Worm (Caenorhabditis elegans) whole organism, late embryonic: ENCODE results near the gene F38B6.4.

Experiments used
- C08G9.2 ChIP-seq: sonication (generic microtip); optimal IDR thresholded peaks from 2 replicates; lab custom pipeline; 2016; ENCODE audit warnings: mild to moderate bottlenecking, missing genetic modification characterization, moderate library complexity, missing compliant biosample characterization
- F13H6.1 ChIP-seq: sonication (generic microtip); optimal IDR thresholded peaks from 2 replicates; lab custom pipeline; 2016; ENCODE audit warnings: missing genetic modification characterization, missing compliant biosample characterization
- K02D7.2 ChIP-seq: sonication (generic microtip); optimal IDR thresholded peaks from 2 replicates; lab custom pipeline; 2017; ENCODE audit warnings: mild to moderate bottlenecking, missing genetic modification characterization, missing compliant biosample characterization
- K09A11.1 ChIP-seq: sonication (generic microtip); optimal IDR thresholded peaks from 2 replicates; lab custom pipeline; 2017; ENCODE audit warnings: antibody characterized with exemption, mild to moderate bottlenecking, missing genetic modification characterization, missing compliant biosample characterization; ENCODE audit not compliant: insufficient read depth
- T23F11.4 ChIP-seq: fragments of 200-800 bp; sonication (Bioruptor generic); optimal IDR thresholded peaks from 2 replicates; lab custom pipeline; 2018; ENCODE audit warnings: mild to moderate bottlenecking, missing genetic modification characterization, missing compliant biosample characterization
- ama-1 ChIP-seq: fragments of 150-350 bp; optimal IDR thresholded peaks from 2 replicates; lab custom pipeline; 2014
- ceh-18 ChIP-seq: sonication (generic microtip); optimal IDR thresholded peaks from 2 replicates; lab custom pipeline; 2016; ENCODE audit warnings: missing genetic modification characterization, missing compliant biosample characterization
- ceh-2 ChIP-seq: sonication (generic microtip); optimal IDR thresholded peaks from 2 replicates; lab custom pipeline; 2016; ENCODE audit warnings: missing genotype, missing genetic modification characterization, missing compliant biosample characterization
- ceh-30 ChIP-seq: fragments of 150-350 bp; optimal IDR thresholded peaks from 2 replicates; lab custom pipeline; 2014; ENCODE audit warnings: missing biosample characterization, missing genetic modification characterization
- ceh-31 ChIP-seq: sonication (generic microtip); optimal IDR thresholded peaks from 2 replicates; lab custom pipeline; 2016; ENCODE audit warnings: missing genetic modification characterization, missing compliant biosample characterization
- ceh-34 ChIP-seq: sonication (generic microtip); optimal IDR thresholded peaks from 2 replicates; lab custom pipeline; 2016; ENCODE audit warnings: mild to moderate bottlenecking, missing genetic modification characterization, missing compliant biosample characterization
- ceh-45 ChIP-seq: fragments of 200-800 bp; sonication (Bioruptor generic); IDR thresholded peaks from 2 replicates; pipeline ENCODE4 v1.3.6; 2022; ENCODE audit warnings: missing genetic modification reagents, missing genetic modification characterization, missing compliant biosample characterization
- ceh-48 ChIP-seq: sonication (generic microtip); optimal IDR thresholded peaks from 2 replicates; lab custom pipeline; 2016; ENCODE audit warnings: missing genetic modification characterization, inconsistent platforms, missing compliant biosample characterization
- ceh-9 ChIP-seq: sonication (generic microtip); optimal IDR thresholded peaks from 2 replicates; lab custom pipeline; 2016; ENCODE audit warnings: mild to moderate bottlenecking, missing genetic modification characterization, inconsistent platforms, missing compliant biosample characterization
- che-1 ChIP-seq: sonication (generic microtip); optimal IDR thresholded peaks from 2 replicates; lab custom pipeline; 2016; ENCODE audit warnings: mild to moderate bottlenecking, missing genetic modification characterization, missing compliant biosample characterization
- dve-1 ChIP-seq: sonication (generic microtip); optimal IDR thresholded peaks from 2 replicates; lab custom pipeline; 2017; ENCODE audit warnings: antibody characterized with exemption, mild to moderate bottlenecking, missing genetic modification characterization, missing compliant biosample characterization
- elt-4 ChIP-seq: sonication (generic microtip); optimal IDR thresholded peaks from 2 replicates; lab custom pipeline; 2016; ENCODE audit warnings: missing genetic modification characterization, missing compliant biosample characterization
- fkh-10 ChIP-seq: fragments of 150-350 bp; optimal IDR thresholded peaks from 2 replicates; lab custom pipeline; 2014; ENCODE audit warnings: missing biosample characterization, missing genetic modification reagents, missing genetic modification characterization
- fkh-6 ChIP-seq: sonication (generic microtip); optimal IDR thresholded peaks from 2 replicates; lab custom pipeline; 2016; ENCODE audit warnings: missing genetic modification characterization, missing compliant biosample characterization
- gmeb-2 ChIP-seq: sonication (generic microtip); optimal IDR thresholded peaks from 2 replicates; lab custom pipeline; 2016; ENCODE audit warnings: missing genetic modification characterization, inconsistent platforms, missing compliant biosample characterization
- hlh-30 ChIP-seq: sonication (generic microtip); optimal IDR thresholded peaks from 2 replicates; lab custom pipeline; 2017; ENCODE audit warnings: antibody characterized with exemption, missing genetic modification characterization, missing compliant biosample characterization; ENCODE audit not compliant: insufficient read depth
- lim-6 ChIP-seq: sonication (generic microtip); optimal IDR thresholded peaks from 2 replicates; lab custom pipeline; 2016; ENCODE audit warnings: missing genetic modification characterization, missing compliant biosample characterization
- nhr-11 ChIP-seq: fragments of 150-350 bp; optimal IDR thresholded peaks from 2 replicates; lab custom pipeline; 2014; ENCODE audit warnings: missing biosample characterization, missing genetic modification characterization
- nhr-232 ChIP-seq: sonication (generic microtip); optimal IDR thresholded peaks from 2 replicates; lab custom pipeline; 2016; ENCODE audit warnings: missing genetic modification characterization, missing compliant biosample characterization
- pag-3 ChIP-seq: sonication (generic microtip); optimal IDR thresholded peaks from 2 replicates; lab custom pipeline; 2016; ENCODE audit warnings: missing compliant biosample characterization, missing genetic modification characterization, borderline replicate concordance
- pha-2 ChIP-seq: sonication (generic microtip); optimal IDR thresholded peaks from 2 replicates; lab custom pipeline; 2017; ENCODE audit warnings: mild to moderate bottlenecking, missing genetic modification characterization, missing compliant biosample characterization
- pros-1 ChIP-seq: fragments of 150-350 bp; optimal IDR thresholded peaks from 2 replicates; lab custom pipeline; 2014; ENCODE audit warnings: missing biosample characterization, missing genetic modification reagents, missing genetic modification characterization
- ref-2 ChIP-seq: sonication (generic microtip); optimal IDR thresholded peaks from 2 replicates; lab custom pipeline; 2016; ENCODE audit warnings: missing genetic modification characterization, missing compliant biosample characterization
- rnt-1 ChIP-seq: sonication (generic microtip); optimal IDR thresholded peaks from 2 replicates; lab custom pipeline; 2016; ENCODE audit warnings: missing genetic modification characterization, missing compliant biosample characterization
- sox-2 ChIP-seq: fragments of 200-800 bp; sonication (Bioruptor generic); IDR thresholded peaks from 2 replicates; pipeline ENCODE4 v1.3.6; 2022; ENCODE audit warnings: missing genetic modification reagents, missing genetic modification characterization, missing compliant biosample characterization
- tbx-2 ChIP-seq: sonication (generic microtip); optimal IDR thresholded peaks from 2 replicates; lab custom pipeline; 2016; ENCODE audit warnings: missing genetic modification characterization, missing compliant biosample characterization
- unc-42 ChIP-seq: sonication (generic microtip); optimal IDR thresholded peaks from 2 replicates; lab custom pipeline; 2016; ENCODE audit warnings: missing genotype, missing genetic modification characterization, missing compliant biosample characterization
- unc-55 ChIP-seq: sonication (generic microtip); optimal IDR thresholded peaks from 2 replicates; lab custom pipeline; 2017; ENCODE audit warnings: missing biosample characterization, missing genetic modification reagents, missing genetic modification characterization
- zip-5 ChIP-seq: sonication (generic microtip); optimal IDR thresholded peaks from 2 replicates; lab custom pipeline; 2016; ENCODE audit warnings: missing genetic modification characterization, missing compliant biosample characterization

F38B6.4 gene

ce11 chrX:6692896-6693295 lies 18.2 kb downstream of the F38B6.4 start:
- TF ChIP-seq elt-4 (tag; lab: Kevin White, UChicago) (no peak), fkh-6 (tag; lab: Kevin White, UChicago) (no peak), ref-2 (no peak), gmeb-2 (tag; lab: Kevin White, UChicago) (no peak), ama-1 (lab: Kevin White, UChicago) (no peak), ceh-9 (tag; lab: Kevin White, UChicago) (no peak), ceh-18 (no peak), pag-3 (no peak), ceh-30 (tag; lab: Kevin White, UChicago) (no peak), nhr-11 (tag; lab: Kevin White, UChicago) (no peak), C08G9.2 (tag; lab: Kevin White, UChicago) (no peak), ceh-45 (no peak), pros-1 (tag; lab: Kevin White, UChicago) (no peak), ceh-48 (no peak)

- TF ChIP-seq sox-2 (GFP tag; lab: Robert Waterston, UW): no peak
- no peak for TF ChIP-seq T23F11.4 (GFP tag; lab: Kevin White, UChicago)
- TF ChIP-seq K02D7.2 (tag; lab: Kevin White, UChicago): no peak
- TF ChIP-seq che-1 (tag; lab: Kevin White, UChicago): no peak
- no peak for TF ChIP-seq ceh-34 (tag; lab: Kevin White, UChicago)
- no peak for TF ChIP-seq zip-5
- no peak for TF ChIP-seq nhr-232 (tag; lab: Kevin White, UChicago)
- no peak for TF ChIP-seq fkh-10 (GFP tag; lab: Kevin White, UChicago)
- no peak for TF ChIP-seq gmeb-2 (tag; lab: Kevin White, UChicago)
- TF ChIP-seq F13H6.1 (tag; lab: Kevin White, UChicago): no peak
- TF ChIP-seq tbx-2 (tag; lab: Kevin White, UChicago): no peak
- no peak for TF ChIP-seq ceh-2
- TF ChIP-seq C08G9.2 (tag; lab: Kevin White, UChicago): no peak
- no peak for TF ChIP-seq pha-2 (tag; lab: Kevin White, UChicago)
- no peak for TF ChIP-seq unc-55 (GFP tag; lab: Kevin White, UChicago)
- TF ChIP-seq ceh-31 (tag; lab: Kevin White, UChicago): no peak
- TF ChIP-seq hlh-30 (tag; lab: Kevin White, UChicago): no peak
- no peak for TF ChIP-seq rnt-1 (tag; lab: Kevin White, UChicago)
- no peak for TF ChIP-seq dve-1 (tag; lab: Kevin White, UChicago)
- TF ChIP-seq, all 69 proteins: peak for 0
Measured at ce11 chrX:6693331-6693730, 18.7 kb downstream of the F38B6.4 start, which contains the start of gene F38B6.3. Gene F38B6.3 (plus strand): TSS chrX:6693631.

- no peak for TF ChIP-seq C08G9.2 (tag; lab: Kevin White, UChicago)
- no peak for TF ChIP-seq gmeb-2 (tag; lab: Kevin White, UChicago)
- TF ChIP-seq, all 69 proteins: peak for 0
Measured at ce11 chrX:6698267-6698666, 23.6 kb downstream of the F38B6.4 start, which contains the start of the genes F38B6.7 and F38B6.2. Gene F38B6.7 (minus strand): TSS chrX:6698367. Gene F38B6.2 (plus strand): TSS chrX:6698533.

ce11 chrX:6702249-6702648 lies 27.6 kb downstream of the F38B6.4 start, which contains the start of gene acr-2:
Gene acr-2 (plus strand): TSS chrX:6702549.
- TF ChIP-seq C08G9.2 (tag; lab: Kevin White, UChicago) (peak; percentile 27), dve-1 (tag; lab: Kevin White, UChicago) (no peak), K09A11.1 (tag; lab: Kevin White, UChicago) (no peak)

- TF ChIP-seq lim-6 (tag; lab: Kevin White, UChicago) (no peak), unc-42 (peak; percentile 94)
- TF ChIP-seq, all 69 proteins: peak for 1
Measured at ce11 chrX:6705156-6705555, 30.5 kb downstream of the F38B6.4 start.
